Worm (Caenorhabditis elegans) whole organism, young adult: ENCODE data around the gene rab-28.
A peak's percentile ranks its signal among the peaks of the same experiment; 100 is the strongest.

Experiments
- unc-130 ChIP-seq: sonication (generic microtip); optimal IDR thresholded peaks from 2 replicates; lab custom pipeline; 2016; ENCODE audit warnings: missing genetic modification reagents, missing genetic modification characterization, missing compliant biosample characterization
- unc-62 ChIP-seq: fragments of 150-350 bp; optimal IDR thresholded peaks from 2 replicates; lab custom pipeline; 2014; ENCODE audit warnings: missing biosample characterization, missing genetic modification reagents, missing genetic modification characterization

DNA sequence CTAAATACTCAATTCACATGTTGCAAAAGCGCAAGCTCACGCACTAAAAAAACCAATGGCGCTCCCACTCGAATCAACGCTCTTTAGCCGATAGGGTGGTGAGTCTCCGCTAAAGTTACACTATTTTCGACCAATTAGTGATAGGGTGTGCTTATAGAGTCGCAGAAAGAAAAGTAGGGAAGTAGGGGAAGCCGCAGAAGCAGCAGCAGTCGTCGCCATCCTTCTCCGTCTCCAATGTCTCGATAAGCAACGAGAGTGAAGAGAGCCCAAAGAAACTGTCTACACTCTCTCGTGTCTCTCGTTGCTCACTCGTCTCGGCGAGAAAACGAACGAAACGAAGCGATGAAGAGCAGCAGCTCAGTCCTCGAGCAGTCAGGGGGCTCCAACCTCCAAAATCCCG is 47.1 kb downstream of the rab-28 start:
- TF ChIP-seq unc-62 (GFP tag; lab: Kevin White, UChicago) (peak; percentile 23), unc-130 (GFP tag; lab: Kevin White, UChicago) (no peak)
